Worm (Caenorhabditis elegans) whole organism, young adult: ENCODE data around the gene C29H12.2.

ENCODE experiments used
- B0019.2 ChIP-seq: fragments of 200-800 bp; sonication (Bioruptor generic); conservative IDR thresholded peaks from 2 replicates; pipeline ENCODE4 v1.3.6; 2022; ENCODE audit warnings: missing genetic modification reagents, missing genetic modification characterization, missing compliant biosample characterization
- B0336.3 ChIP-seq: fragments of 200-800 bp; sonication (Bioruptor generic); IDR thresholded peaks from 2 replicates; pipeline ENCODE4 v1.3.6; 2022; ENCODE audit warnings: missing genetic modification characterization, missing compliant biosample characterization
- C06A6.2 ChIP-seq: fragments of 200-800 bp; sonication (Bioruptor generic); conservative IDR thresholded peaks from 2 replicates; pipeline ENCODE4 v1.3.6; 2022; ENCODE audit warnings: missing genetic modification characterization, missing compliant biosample characterization
- C17E4.6 ChIP-seq: fragments of 200-800 bp; sonication (Bioruptor generic); IDR thresholded peaks from 2 replicates; pipeline ENCODE4 v1.3.6; 2022; ENCODE audit warnings: missing genetic modification reagents, missing genetic modification characterization, missing compliant biosample characterization
- F10E7.11 ChIP-seq: sonication (generic microtip); optimal IDR thresholded peaks from 2 replicates; lab custom pipeline; 2017; ENCODE audit warnings: mild to moderate bottlenecking, missing genetic modification characterization, moderate library complexity, missing compliant biosample characterization
- F23B12.7 ChIP-seq: sonication (generic microtip); optimal IDR thresholded peaks from 2 replicates; lab custom pipeline; 2017; ENCODE audit warnings: missing genetic modification characterization, mild to moderate bottlenecking, missing compliant biosample characterization, antibody characterized with exemption, moderate library complexity; ENCODE audit not compliant: insufficient read depth
- F57C9.4 ChIP-seq: sonication (generic microtip); optimal IDR thresholded peaks from 2 replicates; lab custom pipeline; 2017; ENCODE audit warnings: mild to moderate bottlenecking, missing genetic modification characterization, missing compliant biosample characterization
- T26A5.8 ChIP-seq: sonication (generic microtip); optimal IDR thresholded peaks from 2 replicates; lab custom pipeline; 2016; ENCODE audit warnings: missing genetic modification characterization, missing compliant biosample characterization
- Y79H2A.3 ChIP-seq: fragments of 200-800 bp; sonication (Bioruptor generic); conservative IDR thresholded peaks from 2 replicates; pipeline ENCODE4 v1.3.6; 2022; ENCODE audit warnings: missing genetic modification reagents, missing genetic modification characterization, missing compliant biosample characterization
- Y95B8A.8 ChIP-seq: fragments of 200-800 bp; sonication (Bioruptor generic); IDR thresholded peaks from 2 replicates; pipeline ENCODE4 v1.3.6; 2022; ENCODE audit warnings: missing genetic modification reagents, missing genetic modification characterization, missing compliant biosample characterization
- ZK185.1 ChIP-seq: sonication (generic microtip); optimal IDR thresholded peaks from 2 replicates; lab custom pipeline; 2016; ENCODE audit warnings: mild to moderate bottlenecking, missing genetic modification characterization, missing compliant biosample characterization; ENCODE audit not compliant: poor library complexity, severe bottlenecking
- attf-5 ChIP-seq: fragments of 200-800 bp; sonication (Bioruptor generic); optimal IDR thresholded peaks from 2 replicates; lab custom pipeline; 2018; ENCODE audit warnings: mild to moderate bottlenecking, missing genetic modification characterization, missing compliant biosample characterization
- cebp-1 ChIP-seq, 2 experiments: fragments of 200-800 bp in 1 of 2; sonication (Bioruptor generic) in 1 of 2; sonication (generic microtip) in 1 of 2; IDR thresholded peaks in 1 of 2; optimal IDR thresholded peaks in 1 of 2; 2 replicates each; pipeline versions ENCODE4 v1.3.6 to Lab custom; 2017 to 2022; ENCODE audit warnings: missing compliant biosample characterization in 2 of 2, missing genetic modification characterization in 2 of 2, mild to moderate bottlenecking in 1 of 2, missing genetic modification reagents in 1 of 2, moderate library complexity in 1 of 2
- ceh-100 ChIP-seq: fragments of 200-800 bp; sonication (Bioruptor generic); IDR thresholded peaks from 2 replicates; pipeline ENCODE4 v1.3.6; 2022; ENCODE audit warnings: missing genetic modification reagents, missing genetic modification characterization, missing compliant biosample characterization
- ceh-58 ChIP-seq: fragments of 200-800 bp; sonication (Bioruptor generic); IDR thresholded peaks from 2 replicates; pipeline ENCODE4 v1.3.6; 2022; ENCODE audit warnings: missing genetic modification characterization, missing compliant biosample characterization
- chd-7 ChIP-seq: sonication (generic microtip); optimal IDR thresholded peaks from 2 replicates; lab custom pipeline; 2016; ENCODE audit warnings: mild to moderate bottlenecking, missing genetic modification characterization, moderate library complexity, missing compliant biosample characterization
- die-1 ChIP-seq: sonication (generic microtip); optimal IDR thresholded peaks from 2 replicates; lab custom pipeline; 2016; ENCODE audit warnings: missing genotype, mild to moderate bottlenecking, missing genetic modification characterization, missing compliant biosample characterization
- dpl-1 ChIP-seq: fragments of 150-350 bp; optimal IDR thresholded peaks from 2 replicates; lab custom pipeline; 2014; ENCODE audit warnings: missing biosample characterization, missing genetic modification reagents, missing genetic modification characterization
- egl-44 ChIP-seq: fragments of 200-800 bp; sonication (Bioruptor generic); IDR thresholded peaks from 2 replicates; pipeline ENCODE4 v1.3.6; 2022; ENCODE audit warnings: missing genetic modification reagents, missing genetic modification characterization, missing compliant biosample characterization
- egrh-3 ChIP-seq: fragments of 200-800 bp; sonication (Bioruptor generic); IDR thresholded peaks from 2 replicates; pipeline ENCODE4 v1.3.6; 2022; ENCODE audit warnings: missing genetic modification reagents, missing genetic modification characterization, missing compliant biosample characterization
- him-1 ChIP-seq: sonication (generic microtip); optimal IDR thresholded peaks from 2 replicates; lab custom pipeline; 2016; ENCODE audit warnings: missing genotype, missing genetic modification reagents, missing genetic modification characterization, missing compliant biosample characterization
- lin-40 ChIP-seq: sonication (generic microtip); optimal IDR thresholded peaks from 2 replicates; lab custom pipeline; 2016; ENCODE audit warnings: missing genetic modification characterization, mild to moderate bottlenecking, missing compliant biosample characterization, missing genotype, missing genetic modification reagents
- madf-8 ChIP-seq: fragments of 200-800 bp; sonication (Bioruptor generic); conservative IDR thresholded peaks from 2 replicates; pipeline ENCODE4 v1.3.6; 2022; ENCODE audit warnings: missing genetic modification reagents, missing genetic modification characterization, missing compliant biosample characterization
- mcd-1 ChIP-seq: fragments of 200-800 bp; sonication (Bioruptor generic); IDR thresholded peaks from 2 replicates; pipeline ENCODE4 v1.3.6; 2022; ENCODE audit warnings: missing genetic modification reagents, missing genetic modification characterization, missing compliant biosample characterization
- nfya-1 ChIP-seq: sonication (generic microtip); optimal IDR thresholded peaks from 2 replicates; lab custom pipeline; 2017; ENCODE audit warnings: antibody characterized with exemption, missing compliant biosample characterization, missing genetic modification characterization, borderline replicate concordance; ENCODE audit not compliant: insufficient read depth
- nhr-179 ChIP-seq: sonication (generic microtip); optimal IDR thresholded peaks from 2 replicates; lab custom pipeline; 2016; ENCODE audit warnings: mild to moderate bottlenecking, missing genetic modification characterization, missing compliant biosample characterization
- pha-4 ChIP-seq: fragments of 150-350 bp; sonication (generic microtip); optimal IDR thresholded peaks from 2 replicates; lab custom pipeline; 2014; ENCODE audit warnings: missing biosample characterization, missing genetic modification reagents, missing genetic modification characterization
- rpc-1 ChIP-seq, 2 experiments: fragments of 150-350 bp in 1 of 2; sonication (generic microtip) in 1 of 2; optimal IDR thresholded peaks; 2 replicates each; lab custom pipeline; 2014 to 2018; ENCODE audit warnings: missing biosample characterization in 1 of 2, missing genetic modification characterization in 1 of 2, missing genetic modification reagents in 1 of 2, missing genotype in 1 of 2
- sptf-2 ChIP-seq: fragments of 200-800 bp; sonication (Bioruptor generic); optimal IDR thresholded peaks from 2 replicates; lab custom pipeline; 2018; ENCODE audit warnings: mild to moderate bottlenecking, missing genetic modification characterization, missing compliant biosample characterization
- tbp1 ChIP-seq: fragments of 200-800 bp; sonication (Bioruptor generic); optimal IDR thresholded peaks from 2 replicates; lab custom pipeline; 2018; ENCODE audit warnings: mild to moderate bottlenecking, missing genetic modification characterization, missing compliant biosample characterization
- tlf-1 ChIP-seq: fragments of 200-800 bp; sonication (Bioruptor generic); optimal IDR thresholded peaks from 2 replicates; lab custom pipeline; 2018; ENCODE audit warnings: mild to moderate bottlenecking, missing genetic modification characterization, missing compliant biosample characterization
- zim-3 ChIP-seq: sonication (generic microtip); optimal IDR thresholded peaks from 2 replicates; lab custom pipeline; 2017; ENCODE audit warnings: mild to moderate bottlenecking, missing genetic modification characterization, moderate library complexity, missing compliant biosample characterization
- ztf-25 ChIP-seq: fragments of 200-800 bp; sonication (Bioruptor generic); IDR thresholded peaks from 2 replicates; pipeline ENCODE4 v1.3.6; 2022; ENCODE audit warnings: missing genetic modification reagents, missing genetic modification characterization, missing compliant biosample characterization

C29H12.2 gene

ce11 chrII:6139484-6139883, 15.9 kb downstream of the C29H12.2 start:
- TF ChIP-seq egrh-3 (GFP tag; lab: Robert Waterston, UW) = no peak
- TF ChIP-seq C06A6.2 (GFP tag; lab: Robert Waterston, UW) = no peak
- TF ChIP-seq chd-7 (tag; lab: Kevin White, UChicago) = no peak
- no peak for TF ChIP-seq zim-3 (tag; lab: Kevin White, UChicago)
- no peak for TF ChIP-seq F57C9.4 (tag; lab: Kevin White, UChicago)
- TF ChIP-seq dpl-1 = no peak
- TF ChIP-seq cebp-1 (GFP tag; IDR thresholded peaks at IDR 0.05; lab: Robert Waterston, UW) = no peak
- no peak for TF ChIP-seq cebp-1 (tag; optimal IDR thresholded peaks at IDR 0.05; lab: Kevin White, UChicago)
- no peak for TF ChIP-seq F23B12.7 (tag; lab: Kevin White, UChicago)

ce11 chrII:6142539-6142938, 18.9 kb downstream of the C29H12.2 start:
- no peak for TF ChIP-seq lin-40 (tag; lab: Kevin White, UChicago)
- no peak for TF ChIP-seq zim-3 (tag; lab: Kevin White, UChicago)
- no peak for TF ChIP-seq die-1 (tag; lab: Kevin White, UChicago)
- no peak for TF ChIP-seq madf-8 (GFP tag; lab: Robert Waterston, UW)
- no peak for TF ChIP-seq T26A5.8 (tag; lab: Kevin White, UChicago)
- no peak for TF ChIP-seq attf-5 (GFP tag; lab: Kevin White, UChicago)
- no peak for TF ChIP-seq nhr-179 (tag; lab: Kevin White, UChicago)
- TF ChIP-seq ztf-25 (GFP tag; lab: Robert Waterston, UW) = no peak
- no peak for TF ChIP-seq tbp1 (GFP tag; lab: Kevin White, UChicago)
- TF ChIP-seq him-1 (tag; lab: Kevin White, UChicago) = no peak
- no peak for TF ChIP-seq Y95B8A.8 (GFP tag; lab: Robert Waterston, UW)

ce11 chrII:6147131-6147530, 23.5 kb downstream of the C29H12.2 start:
- no peak for TF ChIP-seq B0019.2 (GFP tag; lab: Robert Waterston, UW)
- no peak for TF ChIP-seq die-1 (tag; lab: Kevin White, UChicago)
- no peak for TF ChIP-seq chd-7 (tag; lab: Kevin White, UChicago)
- no peak for TF ChIP-seq ZK185.1 (tag; lab: Kevin White, UChicago)
- TF ChIP-seq B0336.3 (GFP tag; lab: Robert Waterston, UW) = no peak
- TF ChIP-seq rpc-1 (optimal IDR thresholded peaks at IDR 0.05; lab: Kevin White, UChicago) = no peak
- TF ChIP-seq rpc-1 (tag; optimal IDR thresholded peaks at IDR 0.05; lab: Kevin White, UChicago) = no peak
- no peak for TF ChIP-seq ceh-100
- TF ChIP-seq F10E7.11 (tag; lab: Kevin White, UChicago) = no peak
- TF ChIP-seq mcd-1 (GFP tag; lab: Robert Waterston, UW) = no peak
- no peak for TF ChIP-seq Y79H2A.3 (GFP tag; lab: Robert Waterston, UW)
- no peak for TF ChIP-seq pha-4
- TF ChIP-seq nfya-1 = no peak
- no peak for TF ChIP-seq T26A5.8 (tag; lab: Kevin White, UChicago)
- no peak for TF ChIP-seq tlf-1 (GFP tag; lab: Kevin White, UChicago)
- no peak for TF ChIP-seq egl-44 (GFP tag; lab: Robert Waterston, UW)

ce11 chrII:6148369-6148768, 24.8 kb downstream of the C29H12.2 start:
- no peak for TF ChIP-seq C17E4.6 (GFP tag; lab: Robert Waterston, UW)
- no peak for TF ChIP-seq ceh-58 (GFP tag; lab: Robert Waterston, UW)
- TF ChIP-seq sptf-2 (GFP tag; lab: Kevin White, UChicago) = no peak
